Fruit fly (Drosophila melanogaster): ENCODE results near the gene CG32983.

Gene CG32983

dm6 chr2L:8897954-8898713, 32.5 kb downstream of the CG32983 start (continued):
- TF ChIP-seq Dif (GFP tag; optimal IDR thresholded peaks at IDR 0.05; ENCODE audit: partially characterized antibody) (peak; percentile 49), tai (GFP tag; optimal IDR thresholded peaks at IDR 0.05) (peak; percentile 54), Abd-B (GFP tag; optimal IDR thresholded peaks at IDR 0.05) (no peak), Vsx2 (GFP tag; optimal IDR thresholded peaks at IDR 0.05; ENCODE audit: partially characterized antibody) (no peak), Hr83 (GFP tag; optimal IDR thresholded peaks at IDR 0.05; ENCODE audit: poor library complexity, severe bottlenecking) (no peak)

dm6 chr2L:8898714-8899652, 33.3 kb downstream of the CG32983 start, which contains the start of gene CG34398:
Gene CG34398 (plus strand): TSS chr2L:8898786.
- TF ChIP-seq Hnf4 (GFP tag; optimal IDR thresholded peaks at IDR 0.05) = no peak
- TF ChIP-seq Vsx2 (GFP tag; optimal IDR thresholded peaks at IDR 0.05; ENCODE audit: partially characterized antibody) = peak; percentile 18
- peak; percentile 58 for TF ChIP-seq sage (GFP tag; optimal IDR thresholded peaks at IDR 0.05)
- TF ChIP-seq foxo (GFP tag; optimal IDR thresholded peaks at IDR 0.05) = no peak
- TF ChIP-seq Hr83 (GFP tag; optimal IDR thresholded peaks at IDR 0.05; ENCODE audit: poor library complexity, severe bottlenecking) = peak; percentile 53
- TF ChIP-seq br (GFP tag; optimal IDR thresholded peaks at IDR 0.05) = no peak
- TF ChIP-seq rgr (GFP tag; optimal IDR thresholded peaks at IDR 0.05) = no peak
- no peak for TF ChIP-seq Sp1 (GFP tag; optimal IDR thresholded peaks at IDR 0.05)
- TF ChIP-seq woc (GFP tag; optimal IDR thresholded peaks at IDR 0.05) = peak; percentile 3
- TF ChIP-seq fru (GFP tag; optimal IDR thresholded peaks at IDR 0.05) = no peak
- TF ChIP-seq tai (GFP tag; optimal IDR thresholded peaks at IDR 0.05) = no peak
- no peak for TF ChIP-seq ey (GFP tag; optimal IDR thresholded peaks at IDR 0.05)
- TF ChIP-seq dmrt93B (GFP tag; optimal IDR thresholded peaks at IDR 0.05) = no peak
- no peak for TF ChIP-seq Mio (GFP tag; optimal IDR thresholded peaks at IDR 0.05)
- no peak for TF ChIP-seq Hr78 (GFP tag; optimal IDR thresholded peaks at IDR 0.05)
- no peak for TF ChIP-seq CG9705 (GFP tag; optimal IDR thresholded peaks at IDR 0.05)

- TF ChIP-seq woc (GFP tag; optimal IDR thresholded peaks at IDR 0.05) = no peak
- no peak for TF ChIP-seq tai (GFP tag; optimal IDR thresholded peaks at IDR 0.05)
- no peak for TF ChIP-seq Hr83 (GFP tag; optimal IDR thresholded peaks at IDR 0.05; ENCODE audit: poor library complexity, severe bottlenecking)
- TF ChIP-seq br (GFP tag; optimal IDR thresholded peaks at IDR 0.05) = no peak
- no peak for TF ChIP-seq Mio (GFP tag; optimal IDR thresholded peaks at IDR 0.05)
- TF ChIP-seq psq (GFP tag; optimal IDR thresholded peaks at IDR 0.05) = no peak
- no peak for TF ChIP-seq dl (GFP tag; optimal IDR thresholded peaks at IDR 0.05; ENCODE audit: insufficient read depth in 1 of 2, partially characterized antibody in 2 of 2)
- no peak for TF ChIP-seq Hnf4 (GFP tag; optimal IDR thresholded peaks at IDR 0.05)
- TF ChIP-seq Sp1 (GFP tag; optimal IDR thresholded peaks at IDR 0.05) = no peak
- no peak for TF ChIP-seq Jra (GFP tag; optimal IDR thresholded peaks at IDR 0.05)
- no peak for TF ChIP-seq Myc (optimal IDR thresholded peaks at IDR 0.05)
- TF ChIP-seq dmrt93B (GFP tag; optimal IDR thresholded peaks at IDR 0.05) = no peak
- no peak for TF ChIP-seq Vsx2 (GFP tag; optimal IDR thresholded peaks at IDR 0.05; ENCODE audit: partially characterized antibody)
- no peak for TF ChIP-seq Rel (GFP tag; optimal IDR thresholded peaks at IDR 0.05)
- no peak for TF ChIP-seq Rel (tag; optimal IDR thresholded peaks at IDR 0.05)
- no peak for TF ChIP-seq usp (GFP tag; optimal IDR thresholded peaks at IDR 0.05)
- no peak for TF ChIP-seq jim (GFP tag; optimal IDR thresholded peaks at IDR 0.05)
- no peak for TF ChIP-seq sage (GFP tag; optimal IDR thresholded peaks at IDR 0.05)
- TF ChIP-seq dsf (GFP tag; optimal IDR thresholded peaks at IDR 0.05; ENCODE audit: borderline replicate concordance) = no peak
- TF ChIP-seq brk (GFP tag; optimal IDR thresholded peaks at IDR 0.05) = no peak
These were observed 36.2 kb downstream of the CG32983 start for dm6 chr2L:8901882-8902281.

dm6 chr2L:8906279-8906678, 40.6 kb downstream of the CG32983 start:
- peak; percentile 47 for TF ChIP-seq psq (GFP tag; optimal IDR thresholded peaks at IDR 0.05)
- TF ChIP-seq rgr (GFP tag; optimal IDR thresholded peaks at IDR 0.05) = peak; percentile 40
- TF ChIP-seq brk (GFP tag; optimal IDR thresholded peaks at IDR 0.05) = peak; percentile 29
- TF ChIP-seq OdsH (GFP tag; optimal IDR thresholded peaks at IDR 0.05) = peak; percentile 44
- no peak for TF ChIP-seq Dif (GFP tag; optimal IDR thresholded peaks at IDR 0.05; ENCODE audit: partially characterized antibody)
- TF ChIP-seq ey (GFP tag; optimal IDR thresholded peaks at IDR 0.05) = peak; percentile 35
- TF ChIP-seq Hnf4 (GFP tag; optimal IDR thresholded peaks at IDR 0.05) = peak; percentile 15
- peak; percentile 57 for TF ChIP-seq h (GFP tag; optimal IDR thresholded peaks at IDR 0.05)
- TF ChIP-seq foxo (GFP tag; optimal IDR thresholded peaks at IDR 0.05) = peak in 1 of 2 experiments; percentile 46
- TF ChIP-seq HLH106 (tag; optimal IDR thresholded peaks at IDR 0.05) = peak; percentile 40
- TF ChIP-seq fru (GFP tag; optimal IDR thresholded peaks at IDR 0.05) = peak; percentile 37
- TF ChIP-seq sage (GFP tag; optimal IDR thresholded peaks at IDR 0.05) = no peak
- no peak for TF ChIP-seq Myc (optimal IDR thresholded peaks at IDR 0.05)
- TF ChIP-seq br (GFP tag; optimal IDR thresholded peaks at IDR 0.05) = peak; percentile 30
- TF ChIP-seq woc (GFP tag; optimal IDR thresholded peaks at IDR 0.05) = peak; percentile 50
- no peak for TF ChIP-seq tai (GFP tag; optimal IDR thresholded peaks at IDR 0.05)
- TF ChIP-seq Sp1 (GFP tag; optimal IDR thresholded peaks at IDR 0.05) = peak; percentile 21

Data from whole organism, wandering third instar larva.